Fruit fly (Drosophila melanogaster): Measurements from ENCODE around the gene sty.
A peak's percentile ranks its signal among the peaks of the same experiment; 100 is the strongest.

The sty gene

dm6 chr3L:3377965-3378292 lies 46.8 kb downstream of the sty start, which contains the start of gene Ids (continued):
- no peak for TF ChIP-seq fd102C (GFP tag; optimal IDR thresholded peaks at IDR 0.05)
- TF ChIP-seq CoRest (tag; optimal IDR thresholded peaks at IDR 0.05), result peak; percentile 61
- TF ChIP-seq ewg (GFP tag; optimal IDR thresholded peaks at IDR 0.05), result peak; percentile 21
- no peak for TF ChIP-seq Mes4 (GFP tag; optimal IDR thresholded peaks at IDR 0.05)
- TF ChIP-seq pita (GFP tag; optimal IDR thresholded peaks at IDR 0.05), result no peak
- TF ChIP-seq ems (GFP tag; optimal IDR thresholded peaks at IDR 0.05), result peak; percentile 41
- TF ChIP-seq wor (GFP tag; IDR thresholded peaks at IDR 0.05), result peak; percentile 53; the same call in 1 of the 2 replicates
- peak; percentile 29 for TF ChIP-seq CG14710 (tag; optimal IDR thresholded peaks at IDR 0.05)
- TF ChIP-seq C15 (GFP tag; IDR thresholded peaks at IDR 0.05), result 0 out of 3 replicates have a peak, but pooled peaks have one; percentile 35
- TF ChIP-seq CG18262 (tag; optimal IDR thresholded peaks at IDR 0.05), result peak; percentile 67
- no peak for TF ChIP-seq Side (GFP tag; optimal IDR thresholded peaks at IDR 0.05)
- TF ChIP-seq CG34224 (GFP tag; IDR thresholded peaks at IDR 0.05; ENCODE audit: partially characterized antibody), result no peak
- TF ChIP-seq h (optimal IDR thresholded peaks at IDR 0.05), result no peak
- TF ChIP-seq CG17829 (tag; optimal IDR thresholded peaks at IDR 0.05), result peak; percentile 67
- TF ChIP-seq CG6813 (GFP tag; optimal IDR thresholded peaks at IDR 0.05), result peak; percentile 49
- TF ChIP-seq CG13624 (GFP tag; optimal IDR thresholded peaks at IDR 0.05), result peak; percentile 2
- peak; percentile 83 for TF ChIP-seq dmrt99B (tag; optimal IDR thresholded peaks at IDR 0.05)
- TF ChIP-seq bigmax (GFP tag; optimal IDR thresholded peaks at IDR 0.05), result no peak
- TF ChIP-seq vfl (GFP tag; optimal IDR thresholded peaks at IDR 0.05), result peak; percentile 40
- peak; percentile 71 for TF ChIP-seq Dek (tag; optimal IDR thresholded peaks at IDR 0.05)
- TF ChIP-seq kah (GFP tag; optimal IDR thresholded peaks at IDR 0.05), result no peak
- TF ChIP-seq CG2712 (tag; optimal IDR thresholded peaks at IDR 0.05), result peak; percentile 77
- peak; percentile 84 for TF ChIP-seq ara (GFP tag; IDR thresholded peaks at IDR 0.05)
- no peak for TF ChIP-seq fd64A (GFP tag; optimal IDR thresholded peaks at IDR 0.05)
- TF ChIP-seq klu (GFP tag; IDR thresholded peaks at IDR 0.05), result peak; percentile 58; the same call in 1 of the 2 replicates
- no peak for TF ChIP-seq Lim3 (GFP tag; IDR thresholded peaks at IDR 0.05)
- peak; percentile 65 for TF ChIP-seq phol (tag; optimal IDR thresholded peaks at IDR 0.05)
- TF ChIP-seq CG6254 (GFP tag; optimal IDR thresholded peaks at IDR 0.05), result peak; percentile 63
- peak; percentile 71 for TF ChIP-seq fd96Cb (tag; optimal IDR thresholded peaks at IDR 0.05)
- TF ChIP-seq CG10979 (tag; optimal IDR thresholded peaks at IDR 0.05), result peak; percentile 63
- no peak for TF ChIP-seq CG10565 (GFP tag; optimal IDR thresholded peaks at IDR 0.05)
- peak; percentile 42 for TF ChIP-seq run (tag; optimal IDR thresholded peaks at IDR 0.05)
- no peak for TF ChIP-seq CG7271 (tag; optimal IDR thresholded peaks at IDR 0.05)
- peak; percentile 83 for TF ChIP-seq HLH3B (GFP tag; IDR thresholded peaks at IDR 0.05)
- peak; percentile 44 for TF ChIP-seq pho (GFP tag; optimal IDR thresholded peaks at IDR 0.05)
- TF ChIP-seq Ets65A (GFP tag), result peak; percentile 92
- peak; percentile 76 for TF ChIP-seq oc (tag; optimal IDR thresholded peaks at IDR 0.05)
- no peak for TF ChIP-seq hb (GFP tag; IDR thresholded peaks at IDR 0.05; ENCODE audit: partially characterized antibody)
- peak; percentile 15 for TF ChIP-seq CG4820 (GFP tag; optimal IDR thresholded peaks at IDR 0.05)
- TF ChIP-seq CG15269 (tag; optimal IDR thresholded peaks at IDR 0.05), result no peak
- TF ChIP-seq CG7745 (tag; optimal IDR thresholded peaks at IDR 0.05), result no peak
- TF ChIP-seq gsb-n (tag; optimal IDR thresholded peaks at IDR 0.05), result peak; percentile 47
- no peak for TF ChIP-seq Tbp (GFP tag; optimal IDR thresholded peaks at IDR 0.05)
- peak; percentile 76 for TF ChIP-seq Meics (GFP tag; optimal IDR thresholded peaks at IDR 0.05)
- TF ChIP-seq grau (tag; optimal IDR thresholded peaks at IDR 0.05), result peak; percentile 47
- no peak for TF ChIP-seq p53 (GFP tag; optimal IDR thresholded peaks at IDR 0.05)
- peak; percentile 84 for TF ChIP-seq Med (GFP tag)
- no peak for TF ChIP-seq toy (GFP tag; IDR thresholded peaks at IDR 0.05)
- peak; percentile 84 for TF ChIP-seq Rfx (GFP tag; IDR thresholded peaks at IDR 0.05)
- TF ChIP-seq crol (GFP tag; IDR thresholded peaks at IDR 0.05), result peak; percentile 41; the same call in 1 of the 2 replicates
- no peak for TF ChIP-seq psq (GFP tag; optimal IDR thresholded peaks at IDR 0.05)
- no peak for TF ChIP-seq Atf3 (GFP tag; optimal IDR thresholded peaks at IDR 0.05)
